Worm (Caenorhabditis elegans): Measurements from ENCODE around the gene gfat-2.

DNA sequence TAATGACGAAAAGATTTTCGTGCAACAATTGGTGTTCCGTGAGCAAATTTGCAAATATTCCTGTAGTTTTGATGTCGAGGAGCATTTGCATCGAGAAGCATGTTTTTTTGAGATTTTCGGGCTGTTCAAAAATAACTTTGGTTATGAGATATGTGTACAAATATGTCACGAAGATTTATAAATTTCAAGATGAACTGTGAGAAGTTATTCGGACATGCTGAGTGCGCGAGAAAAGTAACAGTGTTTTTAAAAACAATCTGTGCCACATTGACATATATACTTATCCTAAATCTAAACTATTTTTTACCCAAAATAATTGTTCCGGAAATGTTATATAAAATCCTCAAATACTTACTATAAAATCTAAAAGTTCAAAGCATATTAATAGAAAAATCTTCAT, 11.7 kb downstream of the gfat-2 start, which contains the start of gene F22B3.7:
- TF ChIP-seq nhr-237 (tag; optimal IDR thresholded peaks at IDR 0.05) (no peak), mep-1 (tag; optimal IDR thresholded peaks at IDR 0.05) (no peak), ham-2 (GFP tag; optimal IDR thresholded peaks at IDR 0.05) (no peak)

Measured in whole organism, mixed stage, embryonic.